Fruit fly (Drosophila melanogaster) whole organism, embryonic: Measurements from ENCODE around the gene CG15308.

Source experiments
- Bgb ChIP-seq: fragments of 200-800 bp; sonication (Bioruptor generic); IDR thresholded peaks from 2 replicates; pipeline ENCODE4 v1.3.6; 2022; ENCODE audit warnings: missing biosample characterization, missing genetic modification characterization; ENCODE audit not compliant: partially characterized antibody
- BtbVII ChIP-seq: fragments of 200-800 bp; sonication (Bioruptor generic); optimal IDR thresholded peaks from 3 replicates; lab custom pipeline; 2017; ENCODE audit warnings: missing biosample characterization, mild to moderate bottlenecking, missing genetic modification characterization
- CG10267 ChIP-seq: fragments of 200-800 bp; sonication (Bioruptor generic); optimal IDR thresholded peaks from 2 replicates; lab custom pipeline; 2018; ENCODE audit warnings: missing biosample characterization, mild to moderate bottlenecking, missing genetic modification characterization, moderate library complexity
- CG12104 ChIP-seq: fragments of 200-800 bp; sonication (Bioruptor generic); optimal IDR thresholded peaks from 3 replicates; lab custom pipeline; 2016; ENCODE audit warnings: missing biosample characterization, missing genetic modification characterization
- CG12659 ChIP-seq: fragments of 200-800 bp; sonication (Bioruptor generic); optimal IDR thresholded peaks from 3 replicates; lab custom pipeline; 2017; ENCODE audit warnings: mild to moderate bottlenecking, missing biosample characterization, missing genetic modification reagents, missing genetic modification characterization
- CG12769 ChIP-seq: fragments of 200-800 bp; sonication (Bioruptor generic); optimal IDR thresholded peaks from 2 replicates; lab custom pipeline; 2019; ENCODE audit warnings: missing biosample characterization, mild to moderate bottlenecking, missing genetic modification characterization, moderate library complexity
- CG13894 ChIP-seq: fragments of 200-800 bp; sonication (Bioruptor generic); optimal IDR thresholded peaks from 3 replicates; lab custom pipeline; 2018; ENCODE audit warnings: missing biosample characterization, mild to moderate bottlenecking, missing genetic modification characterization, moderate library complexity
- CG15601 ChIP-seq: fragments of 200-800 bp; sonication (Bioruptor generic); optimal IDR thresholded peaks from 3 replicates; lab custom pipeline; 2019; ENCODE audit warnings: missing biosample characterization, mild to moderate bottlenecking, missing genetic modification characterization, moderate library complexity
- CG1792 ChIP-seq: fragments of 200-800 bp; sonication (Bioruptor generic); optimal IDR thresholded peaks from 2 replicates; lab custom pipeline; 2016; ENCODE audit warnings: missing biosample characterization, missing genetic modification characterization
- CG3065 ChIP-seq: fragments of 200-800 bp; sonication (Bioruptor generic); optimal IDR thresholded peaks from 2 replicates; lab custom pipeline; 2016; ENCODE audit warnings: missing biosample characterization, missing genetic modification characterization
- CG4617 ChIP-seq: fragments of 200-800 bp; sonication (Bioruptor generic); optimal IDR thresholded peaks from 3 replicates; lab custom pipeline; 2016; ENCODE audit warnings: missing biosample characterization, missing genetic modification characterization, borderline replicate concordance
- CG7357 ChIP-seq: fragments of 200-800 bp; sonication (Bioruptor generic); IDR thresholded peaks from 3 replicates; pipeline ENCODE4 v1.3.6; 2022; ENCODE audit warnings: missing biosample characterization, missing genetic modification characterization
- CG8359 ChIP-seq: fragments of 200-800 bp; sonication (Bioruptor generic); optimal IDR thresholded peaks from 2 replicates; lab custom pipeline; 2017; ENCODE audit warnings: missing biosample characterization, mild to moderate bottlenecking, missing genetic modification characterization, borderline replicate concordance
- CG9609 ChIP-seq: fragments of 200-800 bp; sonication (Bioruptor generic); optimal IDR thresholded peaks from 3 replicates; lab custom pipeline; 2016; ENCODE audit warnings: missing biosample characterization, missing genetic modification characterization
- CTCF ChIP-seq: fragments of 200-800 bp; sonication (Bioruptor generic); optimal IDR thresholded peaks from 2 replicates; lab custom pipeline; 2017; ENCODE audit warnings: missing biosample characterization, mild to moderate bottlenecking, missing genetic modification characterization, moderate library complexity
- CrebB ChIP-seq: fragments of 200-800 bp; sonication (Bioruptor generic); optimal IDR thresholded peaks from 3 replicates; lab custom pipeline; 2018; ENCODE audit warnings: missing biosample characterization, mild to moderate bottlenecking, missing genetic modification characterization
- Dll ChIP-seq: fragments of 200-800 bp; sonication (Bioruptor generic); IDR thresholded peaks from 4 replicates; pipeline ENCODE4 v1.3.6; 2022; ENCODE audit warnings: missing biosample characterization, missing genetic modification characterization; ENCODE audit not compliant: partially characterized antibody
- Dp ChIP-seq: fragments of 200-800 bp; sonication (Bioruptor generic); optimal IDR thresholded peaks from 2 replicates; lab custom pipeline; 2018; ENCODE audit warnings: missing biosample characterization, mild to moderate bottlenecking, missing genetic modification characterization, moderate library complexity
- ERR ChIP-seq: fragments of 200-800 bp; sonication (Bioruptor generic); optimal IDR thresholded peaks from 2 replicates; lab custom pipeline; 2016; ENCODE audit warnings: missing biosample characterization, missing genetic modification characterization
- Ets97D ChIP-seq: fragments of 200-800 bp; sonication (Bioruptor generic); optimal IDR thresholded peaks from 3 replicates; lab custom pipeline; 2016; ENCODE audit warnings: missing biosample characterization, missing genetic modification characterization
- H15 ChIP-seq: fragments of 200-800 bp; sonication (Bioruptor generic); IDR thresholded peaks from 3 replicates; pipeline ENCODE4 v1.3.6; 2022; ENCODE audit warnings: missing biosample characterization, missing genetic modification characterization
- HLH3B ChIP-seq: fragments of 200-800 bp; sonication (Bioruptor generic); IDR thresholded peaks from 2 replicates; pipeline ENCODE4 v1.3.6; 2022; ENCODE audit warnings: missing biosample characterization, missing genetic modification characterization
- Kr ChIP-seq: fragments of 200-800 bp; sonication (Bioruptor generic); optimal IDR thresholded peaks from 2 replicates; lab custom pipeline; 2017; ENCODE audit warnings: missing biosample characterization, mild to moderate bottlenecking, missing genetic modification characterization
- Lpt ChIP-seq: fragments of >200 bp; optimal IDR thresholded peaks from 2 replicates; lab custom pipeline; 2018; ENCODE audit warnings: missing biosample characterization, missing genetic modification characterization
- Mes4 ChIP-seq: fragments of 200-800 bp; sonication (Bioruptor generic); optimal IDR thresholded peaks from 2 replicates; lab custom pipeline; 2016; ENCODE audit warnings: missing biosample characterization, missing genetic modification characterization
- Myb ChIP-seq: fragments of 200-800 bp; sonication (Bioruptor generic); optimal IDR thresholded peaks from 2 replicates; lab custom pipeline; 2016; ENCODE audit warnings: missing biosample characterization, missing genetic modification characterization
- amos ChIP-seq: fragments of 200-800 bp; sonication (Bioruptor generic); IDR thresholded peaks from 2 replicates; pipeline ENCODE4 v1.3.6; 2022; ENCODE audit warnings: missing biosample characterization, missing genetic modification characterization; ENCODE audit not compliant: partially characterized antibody
- az2 ChIP-seq: fragments of 200-800 bp; sonication (Bioruptor generic); optimal IDR thresholded peaks from 3 replicates; lab custom pipeline; 2016; ENCODE audit warnings: missing biosample characterization, missing genetic modification characterization
- bbx ChIP-seq: fragments of 200-800 bp; sonication (Bioruptor generic); IDR thresholded peaks from 2 replicates; pipeline ENCODE4 v1.3.6; 2022; ENCODE audit warnings: missing biosample characterization, missing genetic modification characterization; ENCODE audit not compliant: partially characterized antibody
- cad ChIP-seq: fragments of >200 bp; optimal IDR thresholded peaks from 2 replicates; lab custom pipeline; 2017; ENCODE audit warnings: missing biosample characterization, missing genetic modification characterization
- danr ChIP-seq: fragments of 200-800 bp; sonication (Bioruptor generic); IDR thresholded peaks from 2 replicates; pipeline ENCODE4 v1.3.6; 2022; ENCODE audit warnings: missing biosample characterization, missing genetic modification characterization
- dpn ChIP-seq, 2 experiments: fragments of 200-800 bp; sonication (Bioruptor generic); optimal IDR thresholded peaks; 3 replicates each; lab custom pipeline; 2016; ENCODE audit warnings: missing biosample characterization in 2 of 2, missing genetic modification characterization in 2 of 2
- fru ChIP-seq: fragments of >200 bp; optimal IDR thresholded peaks from 2 replicates; lab custom pipeline; 2017
- gcm2 ChIP-seq: fragments of 200-800 bp; sonication (Bioruptor generic); optimal IDR thresholded peaks from 2 replicates; lab custom pipeline; 2016; ENCODE audit warnings: missing biosample characterization, missing genetic modification characterization
- hbn ChIP-seq: fragments of 200-800 bp; sonication (Bioruptor generic); IDR thresholded peaks from 2 replicates; pipeline ENCODE4 v1.3.6; 2022; ENCODE audit warnings: missing biosample characterization, missing genetic modification characterization; ENCODE audit not compliant: partially characterized antibody
- her ChIP-seq: fragments of 200-800 bp; sonication (Bioruptor generic); optimal IDR thresholded peaks from 2 replicates; lab custom pipeline; 2016; ENCODE audit warnings: missing biosample characterization, missing genetic modification characterization
- maf-S ChIP-seq: fragments of 200-800 bp; sonication (Bioruptor generic); optimal IDR thresholded peaks from 2 replicates; lab custom pipeline; 2016; ENCODE audit warnings: missing biosample characterization, missing genetic modification characterization
- oc ChIP-seq: fragments of 200-800 bp; sonication (Bioruptor generic); optimal IDR thresholded peaks from 2 replicates; lab custom pipeline; 2018; ENCODE audit warnings: missing biosample characterization, mild to moderate bottlenecking, missing genetic modification characterization, moderate library complexity
- phol ChIP-seq: fragments of 200-800 bp; sonication (Bioruptor generic); optimal IDR thresholded peaks from 3 replicates; lab custom pipeline; 2018; ENCODE audit warnings: missing biosample characterization, mild to moderate bottlenecking, missing genetic modification characterization, moderate library complexity
- pros ChIP-seq: fragments of 200-800 bp; sonication (Bioruptor generic); optimal IDR thresholded peaks from 3 replicates; lab custom pipeline; 2019; ENCODE audit warnings: missing biosample characterization, mild to moderate bottlenecking, missing genetic modification characterization, moderate library complexity
- pzg ChIP-seq: fragments of 200-800 bp; sonication (Bioruptor generic); optimal IDR thresholded peaks from 3 replicates; lab custom pipeline; 2018; ENCODE audit warnings: missing biosample characterization, mild to moderate bottlenecking, missing genetic modification characterization, moderate library complexity
- sd ChIP-seq: fragments of 200-800 bp; sonication (Bioruptor generic); optimal IDR thresholded peaks from 3 replicates; lab custom pipeline; 2018; ENCODE audit warnings: missing biosample characterization, mild to moderate bottlenecking, missing genetic modification characterization, moderate library complexity
- sens ChIP-seq: fragments of 200-800 bp; sonication (Bioruptor generic); peaks from one replicate; lab custom pipeline; 2016; ENCODE audit warnings: missing biosample characterization, missing genetic modification characterization
- seq ChIP-seq: fragments of 200-800 bp; sonication (Bioruptor generic); IDR thresholded peaks from 2 replicates; pipeline ENCODE4 v1.3.6; 2022; ENCODE audit warnings: missing biosample characterization, missing genetic modification characterization
- slp2 ChIP-seq: fragments of 200-800 bp; sonication (Bioruptor generic); optimal IDR thresholded peaks from 2 replicates; lab custom pipeline; 2016; ENCODE audit warnings: missing biosample characterization, missing genetic modification characterization
- so ChIP-seq: fragments of 200-800 bp; sonication (Bioruptor generic); IDR thresholded peaks from 3 replicates; pipeline ENCODE4 v1.3.6; 2022; ENCODE audit warnings: missing biosample characterization, missing genetic modification characterization
- stwl ChIP-seq: fragments of 200-800 bp; sonication (Bioruptor generic); optimal IDR thresholded peaks from 3 replicates; lab custom pipeline; 2018; ENCODE audit warnings: missing biosample characterization, mild to moderate bottlenecking, missing genetic modification characterization, moderate library complexity
- toy ChIP-seq: fragments of 200-800 bp; sonication (Bioruptor generic); IDR thresholded peaks from 2 replicates; pipeline ENCODE4 v1.3.6; 2022; ENCODE audit warnings: missing biosample characterization, missing genetic modification characterization
- tup ChIP-seq: fragments of 200-800 bp; sonication (Bioruptor generic); optimal IDR thresholded peaks from 2 replicates; lab custom pipeline; 2016; ENCODE audit warnings: missing biosample characterization, mild to moderate bottlenecking, missing genetic modification characterization, moderate library complexity
- twi ChIP-seq: fragments of 200-800 bp; optimal IDR thresholded peaks from 2 replicates; lab custom pipeline; 2019; ENCODE audit warnings: missing biosample characterization, mild to moderate bottlenecking, missing genetic modification characterization, moderate library complexity
- unpg ChIP-seq: fragments of 200-800 bp; sonication (Bioruptor generic); optimal IDR thresholded peaks from 3 replicates; lab custom pipeline; 2018; ENCODE audit warnings: missing biosample characterization, mild to moderate bottlenecking, missing genetic modification characterization, moderate library complexity
- vvl ChIP-seq: fragments of 200-800 bp; sonication (Bioruptor generic); IDR thresholded peaks from 2 replicates; pipeline ENCODE4 v1.3.6; 2022; ENCODE audit warnings: missing biosample characterization, missing genetic modification characterization

Gene CG15308

dm6 chrX:10219955-10220354 is 1.0 kb upstream of the CG15308 start, which contains the start of gene CG34408 (continued):
- peak; percentile 90 for TF ChIP-seq CG10267 (tag; lab: Kevin White, UChicago)
- TF ChIP-seq CG12104 (GFP tag; lab: Kevin White, UChicago): no peak
- TF ChIP-seq cad (GFP tag; lab: Kevin White, UChicago): no peak
- no peak for TF ChIP-seq so (GFP tag; lab: Robert Waterston, UW)
- no peak for TF ChIP-seq BtbVII
- TF ChIP-seq danr (GFP tag; lab: Robert Waterston, UW): no peak
- TF ChIP-seq pros (GFP tag; lab: Kevin White, UChicago): no peak
- no peak for TF ChIP-seq tup (GFP tag; lab: Kevin White, UChicago)
- TF ChIP-seq CG7357 (GFP tag; lab: Robert Waterston, UW): no peak
- TF ChIP-seq Myb (GFP tag; lab: Kevin White, UChicago): peak; percentile 67
- TF ChIP-seq Mes4 (GFP tag; lab: Kevin White, UChicago): no peak
- no peak for TF ChIP-seq CG3065 (GFP tag; lab: Kevin White, UChicago)
- no peak for TF ChIP-seq CG8359 (GFP tag; lab: Kevin White, UChicago)
- no peak for TF ChIP-seq Kr (GFP tag; lab: Kevin White, UChicago)
- no peak for TF ChIP-seq H15 (GFP tag; lab: Robert Waterston, UW)
- no peak for TF ChIP-seq unpg
- no peak for TF ChIP-seq CG1792 (GFP tag; lab: Kevin White, UChicago)
- no peak for TF ChIP-seq sens (GFP tag; lab: Kevin White, UChicago)
- TF ChIP-seq seq (GFP tag; lab: Robert Waterston, UW): no peak
- TF ChIP-seq pzg (GFP tag; lab: Kevin White, UChicago): peak; percentile 30
- no peak for TF ChIP-seq maf-S (GFP tag; lab: Kevin White, UChicago)
- TF ChIP-seq Bgb: no peak; the same call in 1 of the 2 replicates
- TF ChIP-seq Ets97D (GFP tag; lab: Kevin White, UChicago): no peak
- TF ChIP-seq ERR (GFP tag; lab: Kevin White, UChicago): no peak
- no peak for TF ChIP-seq oc (tag; lab: Kevin White, UChicago)
- TF ChIP-seq toy (GFP tag; lab: Robert Waterston, UW): no peak
- TF ChIP-seq CG4617 (GFP tag; lab: Kevin White, UChicago): peak; percentile 11
- TF ChIP-seq CG12659: peak; percentile 3
- no peak for TF ChIP-seq twi (tag; lab: Kevin White, UChicago)
- TF ChIP-seq Dp (GFP tag; lab: Kevin White, UChicago): peak; percentile 42
- TF ChIP-seq CG13894: no peak
- no peak for TF ChIP-seq dpn (GFP tag; optimal IDR thresholded peaks at IDR 0.05; lab: Kevin White, UChicago)
- TF ChIP-seq slp2: no peak
- peak; percentile 34; the same call in 1 of the 2 replicates for TF ChIP-seq hbn
- TF ChIP-seq fru (lab: Kevin White, UChicago): no peak
- TF ChIP-seq az2 (GFP tag; lab: Kevin White, UChicago): no peak
- TF ChIP-seq CG9609 (GFP tag; lab: Kevin White, UChicago): no peak
- no peak for TF ChIP-seq CTCF (GFP tag; lab: Kevin White, UChicago)
- 0 out of 2 replicates have a peak, but pooled peaks have one; percentile 42 for TF ChIP-seq vvl (GFP tag; lab: Robert Waterston, UW)
- TF ChIP-seq amos: peak; percentile 44; the same call in 1 of the 2 replicates
- TF ChIP-seq CrebB: no peak
- peak; percentile 46; the same call in 2 of the 4 replicates for TF ChIP-seq Dll (GFP tag; lab: Robert Waterston, UW)
- no peak for TF ChIP-seq gcm2 (GFP tag; lab: Kevin White, UChicago)
- no peak for TF ChIP-seq CG12769 (tag; lab: Kevin White, UChicago)
- no peak for TF ChIP-seq HLH3B (GFP tag; lab: Robert Waterston, UW)
- no peak for TF ChIP-seq her (GFP tag; lab: Kevin White, UChicago)
- TF ChIP-seq Lpt (GFP tag; lab: Kevin White, UChicago): no peak
- peak; percentile 48; the same call in 1 of the 2 replicates for TF ChIP-seq bbx
- peak; percentile 87 for TF ChIP-seq stwl
- peak; percentile 65 for TF ChIP-seq sd
- peak; percentile 48 for TF ChIP-seq phol (tag; lab: Kevin White, UChicago)
- TF ChIP-seq CG15601: no peak
